Worm (Caenorhabditis elegans): ENCODE data around the gene ZK930.7.
A peak's percentile ranks its signal among the peaks of the same experiment; 100 is the strongest.

ZK930.7 gene

DNA sequence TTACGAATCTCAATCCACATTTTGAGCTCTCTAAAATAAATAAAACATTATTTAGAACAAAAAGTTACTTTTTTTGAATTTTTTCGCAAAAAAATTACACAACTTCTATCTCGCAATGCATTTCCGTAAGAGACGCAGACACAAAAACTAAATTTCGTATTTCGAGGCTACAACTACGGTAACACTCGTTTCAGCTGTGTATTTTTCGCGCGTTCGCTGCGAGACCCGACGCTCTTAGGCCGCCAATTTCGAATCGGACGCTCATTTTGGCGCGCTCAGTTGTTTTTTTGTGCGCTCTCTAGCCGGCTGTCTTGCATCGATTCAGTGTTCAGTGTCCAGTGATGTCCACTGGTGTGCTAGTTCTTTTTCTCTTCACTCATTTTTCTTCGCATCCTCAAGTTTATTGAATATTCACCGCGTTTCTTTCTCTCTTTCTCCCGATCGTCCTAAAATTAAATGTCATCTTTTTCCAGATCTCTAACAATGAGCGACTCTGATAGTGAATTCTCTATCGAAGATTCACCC is 39.7 kb upstream of the ZK930.7 start, which contains the start of the genes npp-3 and top-2 (continued):
- TF ChIP-seq ceh-32 (tag; optimal IDR thresholded peaks at IDR 0.05; ENCODE audit: poor library complexity) = no peak
- no peak for TF ChIP-seq F44E2.7 (GFP tag; IDR thresholded peaks at IDR 0.05)
- peak; percentile 93 for TF ChIP-seq lin-38 (GFP tag; IDR thresholded peaks at IDR 0.05)
- TF ChIP-seq F49E8.2 (tag; optimal IDR thresholded peaks at IDR 0.05; ENCODE audit: borderline replicate concordance) = peak; percentile 89
- peak; percentile 74; the same call in 1 of the 2 replicates for TF ChIP-seq nhr-42 (GFP tag; IDR thresholded peaks at IDR 0.05)
- TF ChIP-seq mep-1 (tag; optimal IDR thresholded peaks at IDR 0.05) = peak; percentile 97
- peak; percentile 63 for TF ChIP-seq spr-3 (GFP tag; optimal IDR thresholded peaks at IDR 0.05)
- TF ChIP-seq lin-29 (GFP tag; IDR thresholded peaks at IDR 0.05) = no peak
- TF ChIP-seq zip-2 (tag; optimal IDR thresholded peaks at IDR 0.05) = peak; percentile 64
- TF ChIP-seq nhr-10 (tag; optimal IDR thresholded peaks at IDR 0.05) = no peak
- TF ChIP-seq ceh-20 (GFP tag; IDR thresholded peaks at IDR 0.05) = peak; percentile 92
- no peak for TF ChIP-seq pqm-1 (tag; optimal IDR thresholded peaks at IDR 0.05)
- no peak; the same call in 1 of the 2 replicates for TF ChIP-seq pha-4 (GFP tag; IDR thresholded peaks at IDR 0.05)
- TF ChIP-seq pha-4 (tag; optimal IDR thresholded peaks at IDR 0.05) = peak; percentile 35
- peak; percentile 84 for TF ChIP-seq mdt-29 (GFP tag; IDR thresholded peaks at IDR 0.05)
- TF ChIP-seq mxl-3 (GFP tag; optimal IDR thresholded peaks at IDR 0.05) = peak; percentile 3
- peak; percentile 83 for TF ChIP-seq spr-1 (tag; optimal IDR thresholded peaks at IDR 0.05)
- no peak for TF ChIP-seq daf-19 (GFP tag; conservative IDR thresholded peaks at IDR 0.05)
- peak; percentile 79; the same call in 1 of the 2 replicates for TF ChIP-seq tra-1 (GFP tag; IDR thresholded peaks at IDR 0.05)
- TF ChIP-seq D1046.2 (GFP tag; IDR thresholded peaks at IDR 0.05) = peak; percentile 100
- TF ChIP-seq nhr-76 (tag; optimal IDR thresholded peaks at IDR 0.05) = no peak
- peak in 1 of 2 experiments; percentile 77 for TF ChIP-seq mdl-1 (tag; optimal IDR thresholded peaks at IDR 0.05)
- TF ChIP-seq lin-39 (tag; optimal IDR thresholded peaks at IDR 0.05) = no peak
- TF ChIP-seq nhr-111 (GFP tag; optimal IDR thresholded peaks at IDR 0.05) = no peak
- TF ChIP-seq unc-62 (GFP tag; optimal IDR thresholded peaks at IDR 0.05 in 1 of 2) = peak in 1 of 2 experiments; percentile 99
- no peak for TF ChIP-seq unc-62 (tag; optimal IDR thresholded peaks at IDR 0.05)
- TF ChIP-seq nhr-77 (tag; optimal IDR thresholded peaks at IDR 0.05) = peak; percentile 56
- no peak for TF ChIP-seq ceh-82 (tag; optimal IDR thresholded peaks at IDR 0.05)

DNA sequence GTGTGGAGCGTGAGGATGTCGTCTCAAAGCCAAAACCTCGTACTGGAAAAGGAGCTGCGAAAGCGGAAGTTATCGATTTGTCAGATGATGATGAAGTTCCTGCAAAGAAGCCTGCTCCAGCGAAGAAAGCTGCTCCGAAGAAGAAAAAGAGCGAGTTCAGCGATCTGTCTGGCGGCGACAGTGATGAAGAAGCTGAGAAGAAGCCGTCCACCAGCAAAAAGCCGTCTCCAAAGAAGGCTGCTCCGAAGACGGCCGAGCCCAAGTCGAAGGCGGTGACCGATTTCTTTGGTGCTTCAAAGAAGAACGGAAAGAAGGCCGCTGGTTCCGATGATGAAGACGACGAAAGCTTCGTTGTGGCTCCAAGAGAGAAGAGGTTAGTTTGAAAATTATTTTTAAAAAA is 34.6 kb upstream of the ZK930.7 start:
- TF ChIP-seq nhr-6 (tag; optimal IDR thresholded peaks at IDR 0.05) = no peak
- peak; percentile 88 for TF ChIP-seq aly-2 (tag; optimal IDR thresholded peaks at IDR 0.05)
- 0 out of 2 replicates have a peak, but pooled peaks have one; percentile 8 for TF ChIP-seq tra-1 (GFP tag; IDR thresholded peaks at IDR 0.05)
- peak; percentile 80 for TF ChIP-seq set-16 (GFP tag; IDR thresholded peaks at IDR 0.05)
- peak in 1 of 2 experiments; percentile 22 for TF ChIP-seq unc-62 (GFP tag; optimal IDR thresholded peaks at IDR 0.05 in 1 of 2)
- no peak for TF ChIP-seq unc-62 (tag; optimal IDR thresholded peaks at IDR 0.05)

ce11 chrII:11880456-11881353 is 33.7 kb upstream of the ZK930.7 start:
- TF ChIP-seq R02D3.7 (tag; optimal IDR thresholded peaks at IDR 0.05) = no peak
- peak; percentile 7 for TF ChIP-seq aha-1 (tag)
- peak; percentile 7; the same call in 1 of the 2 replicates for TF ChIP-seq snpc-1.2 (GFP tag; IDR thresholded peaks at IDR 0.05)
- peak; percentile 71; the same call in 1 of the 2 replicates for TF ChIP-seq Y105C5A.15 (GFP tag; IDR thresholded peaks at IDR 0.05)
- no peak for TF ChIP-seq ces-1 (GFP tag; optimal IDR thresholded peaks at IDR 0.05)
- TF ChIP-seq pha-4 (GFP tag; IDR thresholded peaks at IDR 0.05) = peak; percentile 63; the same call in 1 of the 2 replicates
- TF ChIP-seq pha-4 (tag; optimal IDR thresholded peaks at IDR 0.05) = no peak
- 0 out of 2 replicates have a peak, but pooled peaks have one; percentile 26 for TF ChIP-seq zip-11 (GFP tag; IDR thresholded peaks at IDR 0.05)
- TF ChIP-seq Y48G9A.11 (GFP tag; IDR thresholded peaks at IDR 0.05) = peak; percentile 36; the same call in 1 of the 2 replicates
- 0 out of 2 replicates have a peak, but pooled peaks have one; percentile 68 for TF ChIP-seq lim-7 (GFP tag; IDR thresholded peaks at IDR 0.05)
- TF ChIP-seq mxl-2 (GFP tag; conservative IDR thresholded peaks at IDR 0.05) = peak; percentile 21; the same call in 1 of the 2 replicates
- TF ChIP-seq daf-16 (GFP tag; optimal IDR thresholded peaks at IDR 0.05) = peak in 1 of 2 experiments; percentile 19
- no peak for TF ChIP-seq daf-16 (tag; optimal IDR thresholded peaks at IDR 0.05)
- TF ChIP-seq nhr-10 (tag; optimal IDR thresholded peaks at IDR 0.05) = no peak
- peak; percentile 36; the same call in 1 of the 2 replicates for TF ChIP-seq mdt-29 (GFP tag; IDR thresholded peaks at IDR 0.05)
- no peak for TF ChIP-seq duxl-1 (tag; optimal IDR thresholded peaks at IDR 0.05; ENCODE audit: poor library complexity)
- peak; percentile 23 for TF ChIP-seq Y5F2A.4 (GFP tag; optimal IDR thresholded peaks at IDR 0.05)
- TF ChIP-seq zip-2 (tag; optimal IDR thresholded peaks at IDR 0.05) = no peak
- no peak for TF ChIP-seq skn-1 (tag; optimal IDR thresholded peaks at IDR 0.05)
- peak; percentile 59; the same call in 1 of the 2 replicates for TF ChIP-seq D1046.2 (GFP tag; IDR thresholded peaks at IDR 0.05)
- peak; percentile 35 for TF ChIP-seq spr-1 (tag; optimal IDR thresholded peaks at IDR 0.05)
- peak; percentile 12 for TF ChIP-seq nhr-48 (tag; optimal IDR thresholded peaks at IDR 0.05)

Data from whole organism, L4 larva.